Worm (Caenorhabditis elegans) whole organism, L2 larva: ENCODE results near the gene Y50E8A.2.
A peak's percentile ranks its signal among the peaks of the same experiment; 100 is the strongest.

ENCODE experiments used
- F13H6.1 ChIP-seq: sonication (generic microtip); optimal IDR thresholded peaks from 2 replicates; lab custom pipeline; 2016; ENCODE audit warnings: missing genetic modification characterization, missing compliant biosample characterization
- ZK546.5 ChIP-seq: sonication (generic microtip); optimal IDR thresholded peaks from 2 replicates; lab custom pipeline; 2017; ENCODE audit warnings: missing biosample characterization, missing genetic modification characterization
- aly-2 ChIP-seq: fragments of 150-350 bp; optimal IDR thresholded peaks from 2 replicates; lab custom pipeline; 2014; ENCODE audit warnings: missing biosample characterization, missing genetic modification characterization
- ama-1 ChIP-seq: fragments of 150-350 bp; optimal IDR thresholded peaks from 2 replicates; lab custom pipeline; 2018; ENCODE audit warnings: inconsistent platforms
- blmp-1 ChIP-seq: sonication (generic microtip); optimal IDR thresholded peaks from 2 replicates; lab custom pipeline; 2017; ENCODE audit warnings: missing genetic modification characterization, mild to moderate bottlenecking, missing compliant biosample characterization, antibody characterized with exemption, moderate library complexity; ENCODE audit not compliant: insufficient read depth
- ceh-16 ChIP-seq: fragments of 150-350 bp; optimal IDR thresholded peaks from 2 replicates; lab custom pipeline; 2014; ENCODE audit warnings: missing biosample characterization, missing genetic modification characterization
- ceh-82 ChIP-seq: fragments of 150-350 bp; optimal IDR thresholded peaks from 2 replicates; lab custom pipeline; 2014; ENCODE audit warnings: missing biosample characterization, missing genetic modification characterization
- crh-2 ChIP-seq: sonication (generic microtip); optimal IDR thresholded peaks from 2 replicates; lab custom pipeline; 2017; ENCODE audit warnings: missing biosample characterization, missing genetic modification characterization
- dmd-4 ChIP-seq: sonication (generic microtip); optimal IDR thresholded peaks from 2 replicates; lab custom pipeline; 2017; ENCODE audit warnings: missing biosample characterization, missing genetic modification characterization
- egl-27 ChIP-seq: sonication (generic microtip); optimal IDR thresholded peaks from 3 replicates; lab custom pipeline; 2017; ENCODE audit warnings: missing biosample characterization, missing genetic modification reagents, missing genetic modification characterization
- elt-1 ChIP-seq: fragments of 150-350 bp; optimal IDR thresholded peaks from 2 replicates; lab custom pipeline; 2014; ENCODE audit warnings: missing biosample characterization, missing genetic modification characterization
- elt-3 ChIP-seq: sonication (generic microtip); optimal IDR thresholded peaks from 2 replicates; lab custom pipeline; 2017; ENCODE audit warnings: missing biosample characterization, missing genetic modification characterization
- fos-1 ChIP-seq: fragments of 150-350 bp; optimal IDR thresholded peaks from 2 replicates; lab custom pipeline; 2014; ENCODE audit warnings: missing biosample characterization, missing genetic modification characterization
- gmeb-1 ChIP-seq: fragments of 150-350 bp; optimal IDR thresholded peaks from 2 replicates; lab custom pipeline; 2014; ENCODE audit warnings: missing biosample characterization, missing genetic modification characterization
- lin-11 ChIP-seq: fragments of 150-350 bp; sonication (generic microtip); optimal IDR thresholded peaks from 2 replicates; lab custom pipeline; 2014; ENCODE audit warnings: missing biosample characterization, missing genetic modification characterization, inconsistent platforms, mixed read lengths
- lin-39 ChIP-seq: fragments of 150-350 bp; optimal IDR thresholded peaks from 2 replicates; lab custom pipeline; 2014; ENCODE audit warnings: missing biosample characterization, missing genetic modification reagents, missing genetic modification characterization
- lsy-2 ChIP-seq, 2 experiments: fragments of 150-350 bp in 1 of 2; sonication (generic microtip) in 1 of 2; optimal IDR thresholded peaks; 2 replicates each; lab custom pipeline; 2014 to 2017; ENCODE audit warnings: missing biosample characterization in 2 of 2, missing genetic modification characterization in 2 of 2
- mab-5 ChIP-seq: fragments of 150-350 bp; optimal IDR thresholded peaks from 2 replicates; lab custom pipeline; 2014; ENCODE audit warnings: missing biosample characterization, missing genetic modification characterization
- mdl-1 ChIP-seq, 2 experiments: fragments of 150-350 bp in 1 of 2; sonication (generic microtip) in 1 of 2; optimal IDR thresholded peaks; 2 replicates each; lab custom pipeline; 2017; ENCODE audit warnings: missing biosample characterization in 2 of 2, missing genetic modification characterization in 2 of 2
- nhr-11 ChIP-seq: fragments of 150-350 bp; optimal IDR thresholded peaks from 2 replicates; lab custom pipeline; 2014; ENCODE audit warnings: missing biosample characterization, missing genetic modification characterization
- nhr-129 ChIP-seq: fragments of 150-350 bp; optimal IDR thresholded peaks from 2 replicates; lab custom pipeline; 2014; ENCODE audit warnings: missing biosample characterization, missing genetic modification characterization
- nhr-23 ChIP-seq: fragments of 150-350 bp; optimal IDR thresholded peaks from 2 replicates; lab custom pipeline; 2014; ENCODE audit warnings: missing biosample characterization, missing genetic modification reagents, missing genetic modification characterization
- nhr-237 ChIP-seq: fragments of 150-350 bp; optimal IDR thresholded peaks from 2 replicates; lab custom pipeline; 2014; ENCODE audit warnings: missing biosample characterization, missing genetic modification characterization
- nhr-25 ChIP-seq: fragments of 150-350 bp; sonication (generic microtip); optimal IDR thresholded peaks from 3 replicates; lab custom pipeline; 2014; ENCODE audit warnings: missing biosample characterization, missing genetic modification characterization
- nhr-77 ChIP-seq: fragments of 150-350 bp; optimal IDR thresholded peaks from 2 replicates; lab custom pipeline; 2014; ENCODE audit warnings: missing biosample characterization, missing genetic modification characterization
- peb-1 ChIP-seq: fragments of 150-350 bp; optimal IDR thresholded peaks from 2 replicates; lab custom pipeline; 2014; ENCODE audit warnings: missing biosample characterization, missing genetic modification characterization
- sem-4 ChIP-seq: fragments of 150-350 bp; optimal IDR thresholded peaks from 2 replicates; lab custom pipeline; 2014; ENCODE audit warnings: missing biosample characterization, missing genetic modification reagents, missing genetic modification characterization
- skn-1 ChIP-seq: sonication (generic microtip); optimal IDR thresholded peaks from 2 replicates; lab custom pipeline; 2017; ENCODE audit warnings: missing biosample characterization, missing genetic modification characterization
- sma-3 ChIP-seq: sonication (generic microtip); optimal IDR thresholded peaks from 2 replicates; lab custom pipeline; 2016; ENCODE audit warnings: missing genetic modification reagents, missing genetic modification characterization, missing compliant biosample characterization
- sma-9 ChIP-seq, 2 experiments: fragments of 150-350 bp in 1 of 2; sonication (generic microtip) in 1 of 2; optimal IDR thresholded peaks; 2 replicates each; lab custom pipeline; 2014 to 2016; ENCODE audit warnings: missing genetic modification characterization in 2 of 2, mild to moderate bottlenecking in 1 of 2, missing biosample characterization in 1 of 2, missing compliant biosample characterization in 1 of 2, missing genetic modification reagents in 1 of 2, moderate library complexity in 1 of 2
- snpc-4 ChIP-seq: fragments of 150-350 bp; optimal IDR thresholded peaks from 2 replicates; lab custom pipeline; 2014; ENCODE audit warnings: missing biosample characterization, missing genetic modification characterization
- unc-55 ChIP-seq: fragments of 150-350 bp; sonication (generic microtip); optimal IDR thresholded peaks from 3 replicates; lab custom pipeline; 2014; ENCODE audit warnings: missing biosample characterization, missing genetic modification reagents, missing genetic modification characterization
- zag-1 ChIP-seq: fragments of 150-350 bp; optimal IDR thresholded peaks from 2 replicates; lab custom pipeline; 2014; ENCODE audit warnings: missing biosample characterization, missing genetic modification characterization
- ztf-1 ChIP-seq: fragments of 200-800 bp; sonication (Bioruptor generic); conservative IDR thresholded peaks from 2 replicates; pipeline ENCODE4 v1.3.6; 2022; ENCODE audit warnings: missing genetic modification characterization, missing compliant biosample characterization
- ztf-11 ChIP-seq: sonication (generic microtip); optimal IDR thresholded peaks from 2 replicates; lab custom pipeline; 2017; ENCODE audit warnings: missing biosample characterization, missing genetic modification characterization
- ztf-4 ChIP-seq: fragments of 150-350 bp; optimal IDR thresholded peaks from 2 replicates; lab custom pipeline; 2014; ENCODE audit warnings: missing biosample characterization, missing genetic modification characterization

The Y50E8A.2 gene

ce11 chrV:14688097-14688912 is 40.3 kb downstream of the Y50E8A.2 start, which contains the start of gene C47E8.11 (continued):
- TF ChIP-seq mab-5 (tag; lab: Kevin White, UChicago) (no peak), lin-11 (tag; lab: Kevin White, UChicago) (no peak), dmd-4 (tag; lab: Kevin White, UChicago) (no peak), elt-3 (tag; lab: Kevin White, UChicago) (no peak), sem-4 (tag; lab: Kevin White, UChicago) (peak; percentile 31), F13H6.1 (tag; lab: Kevin White, UChicago) (peak; percentile 54), unc-55 (GFP tag; lab: Kevin White, UChicago) (peak; percentile 6)

- no peak for TF ChIP-seq zag-1 (tag; lab: Kevin White, UChicago)
- peak; percentile 56 for TF ChIP-seq lin-11 (tag; lab: Kevin White, UChicago)
- no peak for TF ChIP-seq sma-3 (GFP tag; lab: Kevin White, UChicago)
- no peak for TF ChIP-seq ceh-16 (tag; lab: Kevin White, UChicago)
- no peak for TF ChIP-seq F13H6.1 (tag; lab: Kevin White, UChicago)
- TF ChIP-seq skn-1 = peak; percentile 21
- TF ChIP-seq nhr-11 (tag; lab: Kevin White, UChicago) = no peak
- no peak for TF ChIP-seq blmp-1 (tag; lab: Kevin White, UChicago)
- TF ChIP-seq nhr-23 (tag; lab: Kevin White, UChicago) = no peak
- no peak for TF ChIP-seq egl-27
- no peak for TF ChIP-seq nhr-129
- TF ChIP-seq mab-5 (tag; lab: Kevin White, UChicago) = no peak
- no peak for TF ChIP-seq ceh-82 (tag; lab: Kevin White, UChicago)
- no peak for TF ChIP-seq snpc-4
- no peak for TF ChIP-seq mdl-1 (tag; optimal IDR thresholded peaks at IDR 0.05; lab: Kevin White, UChicago)
- TF ChIP-seq aly-2 = no peak
- peak; percentile 60 for TF ChIP-seq ama-1 (lab: Kevin White, UChicago)
- TF ChIP-seq dmd-4 (tag; lab: Kevin White, UChicago) = no peak
- TF ChIP-seq sem-4 (tag; lab: Kevin White, UChicago) = no peak
- TF ChIP-seq ztf-4 = peak; percentile 16
- no peak for TF ChIP-seq nhr-237 (tag; lab: Kevin White, UChicago)
- no peak for TF ChIP-seq lin-39 (tag; lab: Kevin White, UChicago)
- TF ChIP-seq ZK546.5 (tag; lab: Kevin White, UChicago) = no peak
- TF ChIP-seq sma-9 (GFP tag; optimal IDR thresholded peaks at IDR 0.05; lab: Kevin White, UChicago) = no peak
- TF ChIP-seq sma-9 (tag; optimal IDR thresholded peaks at IDR 0.05; lab: Kevin White, UChicago) = no peak
Observed at ce11 chrV:14687106-14687964, 41.3 kb downstream of the Y50E8A.2 start.

ce11 chrV:14686231-14687105 is 42.2 kb downstream of the Y50E8A.2 start:
- peak; percentile 32 for TF ChIP-seq nhr-129
- peak; percentile 90 for TF ChIP-seq ama-1 (lab: Kevin White, UChicago)
- no peak for TF ChIP-seq lsy-2 (tag; optimal IDR thresholded peaks at IDR 0.05; lab: Kevin White, UChicago)
- no peak for TF ChIP-seq crh-2 (tag; lab: Kevin White, UChicago)
- no peak for TF ChIP-seq nhr-237 (tag; lab: Kevin White, UChicago)
- no peak for TF ChIP-seq sem-4 (tag; lab: Kevin White, UChicago)
- no peak for TF ChIP-seq F13H6.1 (tag; lab: Kevin White, UChicago)
- no peak for TF ChIP-seq elt-1
- no peak for TF ChIP-seq ceh-16 (tag; lab: Kevin White, UChicago)
- no peak for TF ChIP-seq peb-1 (tag; lab: Kevin White, UChicago)
- TF ChIP-seq skn-1 = peak; percentile 12
- no peak for TF ChIP-seq nhr-77 (tag; lab: Kevin White, UChicago)
- TF ChIP-seq gmeb-1 = no peak
- no peak for TF ChIP-seq nhr-25
- no peak for TF ChIP-seq ztf-1 (GFP tag; lab: Robert Waterston, UW)
- TF ChIP-seq fos-1 (tag; lab: Kevin White, UChicago) = no peak
- no peak for TF ChIP-seq sma-3 (GFP tag; lab: Kevin White, UChicago)
- no peak for TF ChIP-seq aly-2
- no peak for TF ChIP-seq ceh-82 (tag; lab: Kevin White, UChicago)
- TF ChIP-seq nhr-11 (tag; lab: Kevin White, UChicago) = no peak
- no peak for TF ChIP-seq ztf-11
- TF ChIP-seq, all 48 proteins: peak for 3
